Fruit fly (Drosophila melanogaster): Measurements from ENCODE around the gene Tim17a2.

The Tim17a2 gene

DNA sequence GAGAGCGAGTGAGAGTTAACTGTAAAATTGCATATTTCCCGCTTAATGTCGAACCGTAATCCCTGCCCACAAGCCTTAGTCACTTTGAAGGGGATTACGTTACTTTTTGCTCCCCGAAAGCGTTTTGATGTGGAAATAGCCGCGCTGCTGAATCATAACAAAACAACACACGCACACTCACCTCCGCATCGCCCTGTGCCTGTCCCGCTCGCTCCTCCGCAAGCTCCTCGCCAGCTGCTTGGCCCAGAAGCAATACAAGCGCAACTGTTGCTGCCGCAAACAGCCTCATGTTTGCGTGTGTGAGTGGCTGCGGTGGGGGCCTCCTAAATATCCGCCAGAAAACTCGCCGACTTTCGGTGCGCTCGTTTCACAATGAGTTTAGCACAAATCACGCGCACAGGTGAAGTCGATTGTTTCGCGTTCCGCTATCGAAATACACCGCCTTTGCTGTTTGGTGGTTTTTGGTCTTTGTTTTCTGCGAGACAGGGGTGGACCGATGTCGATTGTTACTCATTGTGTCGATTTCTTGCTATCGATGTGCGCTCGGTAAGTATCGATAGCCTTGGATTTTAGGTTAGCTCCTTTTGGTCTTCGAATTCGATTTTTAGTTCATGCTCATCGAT, 11.1 kb downstream of the Tim17a2 start, which contains the start of gene CtsF (continued):
- TF ChIP-seq acj6 (GFP tag; optimal IDR thresholded peaks at IDR 0.05) (no peak), CG6276 (GFP tag; optimal IDR thresholded peaks at IDR 0.05) (no peak), CG6792 (GFP tag; optimal IDR thresholded peaks at IDR 0.05) (no peak), Met (GFP tag; optimal IDR thresholded peaks at IDR 0.05) (peak; percentile 5), svp (GFP tag) (peak; percentile 66), Hr39 (GFP tag; optimal IDR thresholded peaks at IDR 0.05) (no peak), lz (GFP tag; optimal IDR thresholded peaks at IDR 0.05) (peak; percentile 18), vri (GFP tag; optimal IDR thresholded peaks at IDR 0.05) (peak; percentile 34), CG8632 (GFP tag; optimal IDR thresholded peaks at IDR 0.05) (no peak), Ets21C (GFP tag; optimal IDR thresholded peaks at IDR 0.05) (no peak), CG7368 (GFP tag; optimal IDR thresholded peaks at IDR 0.05) (no peak), CG11902 (GFP tag; optimal IDR thresholded peaks at IDR 0.05) (no peak), CG8319 (GFP tag; optimal IDR thresholded peaks at IDR 0.05) (no peak)

- TF ChIP-seq CG6792 (GFP tag; optimal IDR thresholded peaks at IDR 0.05) (peak; percentile 57), CG32006 (GFP tag; optimal IDR thresholded peaks at IDR 0.05) (peak; percentile 78), Eip75B (GFP tag; optimal IDR thresholded peaks at IDR 0.05) (peak; percentile 62), CG10669 (GFP tag; optimal IDR thresholded peaks at IDR 0.05) (peak; percentile 68), fd59A (GFP tag; optimal IDR thresholded peaks at IDR 0.05) (peak; percentile 25), CG8319 (GFP tag; optimal IDR thresholded peaks at IDR 0.05) (peak; percentile 54), net (GFP tag; optimal IDR thresholded peaks at IDR 0.05) (peak; percentile 65), lz (GFP tag; optimal IDR thresholded peaks at IDR 0.05) (peak; percentile 48), Blimp-1 (GFP tag; optimal IDR thresholded peaks at IDR 0.05) (no peak), Lpt (GFP tag; optimal IDR thresholded peaks at IDR 0.05) (peak; percentile 55), Sox14 (GFP tag; optimal IDR thresholded peaks at IDR 0.05) (peak; percentile 47), spab (GFP tag; optimal IDR thresholded peaks at IDR 0.05) (peak; percentile 24), eg (GFP tag; IDR thresholded peaks at IDR 0.05) (peak; percentile 77), Hr4 (GFP tag; optimal IDR thresholded peaks at IDR 0.05) (peak; percentile 76), cyc (GFP tag; optimal IDR thresholded peaks at IDR 0.05) (peak; percentile 66), fkh (GFP tag; optimal IDR thresholded peaks at IDR 0.05) (no peak), CG1621 (tag; optimal IDR thresholded peaks at IDR 0.05) (peak; percentile 37), CG11762 (GFP tag; optimal IDR thresholded peaks at IDR 0.05; ENCODE audit: insufficient read depth) (peak; percentile 35), pdm3 (GFP tag; optimal IDR thresholded peaks at IDR 0.05) (peak; percentile 67), CG3919 (GFP tag; optimal IDR thresholded peaks at IDR 0.05) (peak; percentile 78), CG8119 (GFP tag; IDR thresholded peaks at IDR 0.05) (peak; percentile 73; the same call in 2 of the 3 replicates), esn (GFP tag; optimal IDR thresholded peaks at IDR 0.05) (peak; percentile 73), CG11902 (GFP tag; optimal IDR thresholded peaks at IDR 0.05) (peak; percentile 24), Hr39 (GFP tag; optimal IDR thresholded peaks at IDR 0.05) (peak; percentile 71), fd85E (GFP tag; optimal IDR thresholded peaks at IDR 0.05) (peak; percentile 10), CG34406 (GFP tag; optimal IDR thresholded peaks at IDR 0.05) (peak; percentile 33), CG6808 (GFP tag; optimal IDR thresholded peaks at IDR 0.05) (peak; percentile 31), CG6276 (GFP tag; optimal IDR thresholded peaks at IDR 0.05) (peak; percentile 38), Met (GFP tag; optimal IDR thresholded peaks at IDR 0.05) (peak; percentile 61), acj6 (GFP tag; optimal IDR thresholded peaks at IDR 0.05) (peak; percentile 73), svp (GFP tag) (peak; percentile 82), Smox (GFP tag; optimal IDR thresholded peaks at IDR 0.05) (peak; percentile 61), CG7368 (GFP tag; optimal IDR thresholded peaks at IDR 0.05) (peak; percentile 54), Sox102F (GFP tag; optimal IDR thresholded peaks at IDR 0.05) (peak; percentile 57), CG8632 (GFP tag; optimal IDR thresholded peaks at IDR 0.05) (peak; percentile 27), salr (GFP tag; optimal IDR thresholded peaks at IDR 0.05) (peak; percentile 29 to 61), Hr38 (GFP tag; optimal IDR thresholded peaks at IDR 0.05) (no peak), CG31627 (GFP tag; optimal IDR thresholded peaks at IDR 0.05) (peak; percentile 66), CG9139 (GFP tag; optimal IDR thresholded peaks at IDR 0.05) (peak; percentile 11), Sox15 (GFP tag; optimal IDR thresholded peaks at IDR 0.05) (peak; percentile 6), CG4318 (GFP tag; optimal IDR thresholded peaks at IDR 0.05) (peak; percentile 69), dsx (GFP tag; optimal IDR thresholded peaks at IDR 0.05; ENCODE audit: poor library complexity, severe bottlenecking) (peak; percentile 7), CG15336 (GFP tag; IDR thresholded peaks at IDR 0.05) (peak; percentile 63), OdsH (GFP tag; optimal IDR thresholded peaks at IDR 0.05) (peak; percentile 74)
Observed at dm6 chr3R:5250530-5251242, 11.8 kb downstream of the Tim17a2 start.
